Worm (Caenorhabditis elegans) whole organism, mixed stage, embryonic: ENCODE results near the gene F18E9.4.

ENCODE experiments used
- ceh-43 ChIP-seq: fragments of 200-800 bp; sonication (Bioruptor generic); optimal IDR thresholded peaks from 2 replicates; lab custom pipeline; 2018; ENCODE audit warnings: mild to moderate bottlenecking, missing genetic modification characterization, moderate library complexity, missing compliant biosample characterization
- ces-1 ChIP-seq: fragments of 150-350 bp; optimal IDR thresholded peaks from 2 replicates; lab custom pipeline; 2014; ENCODE audit warnings: missing biosample characterization, missing genetic modification reagents, missing genetic modification characterization
- cnd-1 ChIP-seq: fragments of 200-800 bp; sonication (Bioruptor generic); optimal IDR thresholded peaks from 2 replicates; lab custom pipeline; 2018; ENCODE audit warnings: mild to moderate bottlenecking, missing genetic modification characterization, missing compliant biosample characterization
- elt-1 ChIP-seq: sonication (generic microtip); optimal IDR thresholded peaks from 2 replicates; lab custom pipeline; 2017; ENCODE audit warnings: missing genetic modification characterization, mild to moderate bottlenecking, missing compliant biosample characterization, antibody characterized with exemption, moderate library complexity, borderline replicate concordance; ENCODE audit not compliant: insufficient read depth
- lsy-2 ChIP-seq: fragments of 150-350 bp; optimal IDR thresholded peaks from 2 replicates; lab custom pipeline; 2014; ENCODE audit warnings: missing biosample characterization, missing genetic modification characterization
- mep-1 ChIP-seq: fragments of 150-350 bp; optimal IDR thresholded peaks from 2 replicates; lab custom pipeline; 2017; ENCODE audit warnings: missing biosample characterization, missing genetic modification reagents, missing genetic modification characterization, inconsistent platforms
- nhr-12 ChIP-seq: fragments of 150-350 bp; optimal IDR thresholded peaks from 2 replicates; lab custom pipeline; 2014; ENCODE audit warnings: missing biosample characterization, missing genetic modification characterization
- nhr-2 ChIP-seq: fragments of 150-350 bp; optimal IDR thresholded peaks from 2 replicates; lab custom pipeline; 2014; ENCODE audit warnings: missing biosample characterization, missing genetic modification characterization
- nhr-237 ChIP-seq: fragments of 150-350 bp; optimal IDR thresholded peaks from 2 replicates; lab custom pipeline; 2014; ENCODE audit warnings: missing biosample characterization, missing genetic modification characterization
- snpc-4 ChIP-seq: fragments of 150-350 bp; optimal IDR thresholded peaks from 2 replicates; lab custom pipeline; 2014; ENCODE audit warnings: missing biosample characterization, missing genetic modification characterization
- unc-120 ChIP-seq: sonication (generic microtip); optimal IDR thresholded peaks from 2 replicates; lab custom pipeline; 2017; ENCODE audit warnings: missing genetic modification characterization, missing compliant biosample characterization; ENCODE audit not compliant: poor library complexity, severe bottlenecking

- TF ChIP-seq nhr-237 (tag; lab: Kevin White, UChicago) = no peak
- no peak for TF ChIP-seq snpc-4
- TF ChIP-seq nhr-2 (tag; lab: Kevin White, UChicago) = no peak
- TF ChIP-seq ceh-43 (GFP tag; lab: Kevin White, UChicago) = no peak
- no peak for TF ChIP-seq mep-1 (tag; lab: Kevin White, UChicago)
- TF ChIP-seq lsy-2 = no peak
- no peak for TF ChIP-seq elt-1 (tag; lab: Kevin White, UChicago)
- TF ChIP-seq nhr-12 (tag; lab: Kevin White, UChicago) = no peak
- no peak for TF ChIP-seq cnd-1 (tag; lab: Kevin White, UChicago)
- no peak for TF ChIP-seq ces-1 (GFP tag; lab: Kevin White, UChicago)
- TF ChIP-seq unc-120 (tag; lab: Kevin White, UChicago) = no peak
Observed at ce11 chrX:8566521-8567032, 13.7 kb upstream of the F18E9.4 start.
